Worm (Caenorhabditis elegans) whole organism, L2 larva: ENCODE results near the gene nrf-6.

ENCODE experiments used
- R02D3.7 ChIP-seq: fragments of 150-350 bp; optimal IDR thresholded peaks from 2 replicates; lab custom pipeline; 2014; ENCODE audit warnings: missing biosample characterization, missing genetic modification characterization
- ama-1 ChIP-seq: fragments of 150-350 bp; optimal IDR thresholded peaks from 2 replicates; lab custom pipeline; 2018; ENCODE audit warnings: inconsistent platforms
- ceh-82 ChIP-seq: fragments of 150-350 bp; optimal IDR thresholded peaks from 2 replicates; lab custom pipeline; 2014; ENCODE audit warnings: missing biosample characterization, missing genetic modification characterization
- elt-3 ChIP-seq: sonication (generic microtip); optimal IDR thresholded peaks from 2 replicates; lab custom pipeline; 2017; ENCODE audit warnings: missing biosample characterization, missing genetic modification characterization
- lin-39 ChIP-seq: fragments of 150-350 bp; optimal IDR thresholded peaks from 2 replicates; lab custom pipeline; 2014; ENCODE audit warnings: missing biosample characterization, missing genetic modification reagents, missing genetic modification characterization
- mab-5 ChIP-seq: fragments of 150-350 bp; optimal IDR thresholded peaks from 2 replicates; lab custom pipeline; 2014; ENCODE audit warnings: missing biosample characterization, missing genetic modification characterization
- mbf-1 ChIP-seq: sonication (generic microtip); optimal IDR thresholded peaks from 2 replicates; lab custom pipeline; 2017; ENCODE audit warnings: missing biosample characterization, missing genetic modification characterization
- nhr-11 ChIP-seq: fragments of 150-350 bp; optimal IDR thresholded peaks from 2 replicates; lab custom pipeline; 2014; ENCODE audit warnings: missing biosample characterization, missing genetic modification characterization
- nhr-77 ChIP-seq: fragments of 150-350 bp; optimal IDR thresholded peaks from 2 replicates; lab custom pipeline; 2014; ENCODE audit warnings: missing biosample characterization, missing genetic modification characterization
- peb-1 ChIP-seq: fragments of 150-350 bp; optimal IDR thresholded peaks from 2 replicates; lab custom pipeline; 2014; ENCODE audit warnings: missing biosample characterization, missing genetic modification characterization
- skn-1 ChIP-seq: sonication (generic microtip); optimal IDR thresholded peaks from 2 replicates; lab custom pipeline; 2017; ENCODE audit warnings: missing biosample characterization, missing genetic modification characterization
- snpc-4 ChIP-seq: fragments of 150-350 bp; optimal IDR thresholded peaks from 2 replicates; lab custom pipeline; 2014; ENCODE audit warnings: missing biosample characterization, missing genetic modification characterization
- unc-62 ChIP-seq: fragments of 150-350 bp; optimal IDR thresholded peaks from 2 replicates; lab custom pipeline; 2014; ENCODE audit warnings: missing biosample characterization, missing genetic modification reagents, missing genetic modification characterization
- ztf-1 ChIP-seq: fragments of 200-800 bp; sonication (Bioruptor generic); conservative IDR thresholded peaks from 2 replicates; pipeline ENCODE4 v1.3.6; 2022; ENCODE audit warnings: missing genetic modification characterization, missing compliant biosample characterization

- no peak for TF ChIP-seq nhr-77 (tag; lab: Kevin White, UChicago)
- TF ChIP-seq mab-5, result no peak
- no peak for TF ChIP-seq elt-3 (tag; lab: Kevin White, UChicago)
- TF ChIP-seq unc-62 (GFP tag; lab: Kevin White, UChicago), result no peak
- TF ChIP-seq peb-1, result no peak
- no peak for TF ChIP-seq mbf-1 (tag; lab: Kevin White, UChicago)
- no peak for TF ChIP-seq ama-1 (lab: Kevin White, UChicago)
- TF ChIP-seq lin-39, result no peak
- TF ChIP-seq R02D3.7, result no peak
- TF ChIP-seq ztf-1 (GFP tag; lab: Robert Waterston, UW), result no peak
- TF ChIP-seq ceh-82 (tag; lab: Kevin White, UChicago), result no peak
- no peak for TF ChIP-seq nhr-11
- no peak for TF ChIP-seq skn-1 (tag; lab: Kevin White, UChicago)
- no peak for TF ChIP-seq snpc-4
Measured at ce11 chrII:8027663-8028062, 4.8 kb downstream of the nrf-6 start, which contains the start of gene swsn-7.
